Fruit fly (Drosophila melanogaster): ENCODE results near the gene CG4598.

CG4598 gene

dm6 chr2L:9968201-9968727 is 49.8 kb downstream of the CG4598 start (continued):
- TF ChIP-seq Sry-β (GFP tag; optimal IDR thresholded peaks at IDR 0.05) (no peak), bsh (GFP tag; optimal IDR thresholded peaks at IDR 0.05) (no peak), ato (GFP tag; IDR thresholded peaks at IDR 0.05; ENCODE audit: partially characterized antibody) (peak; percentile 70), dan (GFP tag; IDR thresholded peaks at IDR 0.05) (no peak), NK7.1 (GFP tag; optimal IDR thresholded peaks at IDR 0.05) (no peak), repo (GFP tag; optimal IDR thresholded peaks at IDR 0.05) (no peak), E2f2 (GFP tag; IDR thresholded peaks at IDR 0.05) (peak; percentile 89), CG17829 (tag; optimal IDR thresholded peaks at IDR 0.05) (no peak), pfk (GFP tag; optimal IDR thresholded peaks at IDR 0.05) (no peak), Bgb (GFP tag; IDR thresholded peaks at IDR 0.05; ENCODE audit: partially characterized antibody) (peak; percentile 53; the same call in 1 of the 2 replicates), sna (GFP tag; IDR thresholded peaks at IDR 0.05; ENCODE audit: partially characterized antibody) (peak; percentile 71), oc (tag; optimal IDR thresholded peaks at IDR 0.05) (no peak), ssp (GFP tag; IDR thresholded peaks at IDR 0.05) (no peak), Jarid2 (GFP tag; optimal IDR thresholded peaks at IDR 0.05) (no peak), Rx (GFP tag; IDR thresholded peaks at IDR 0.05) (no peak), p53 (GFP tag; optimal IDR thresholded peaks at IDR 0.05) (no peak), BtbVII (GFP tag; optimal IDR thresholded peaks at IDR 0.05) (no peak), emc (GFP tag; optimal IDR thresholded peaks at IDR 0.05) (no peak), cwo (GFP tag; optimal IDR thresholded peaks at IDR 0.05) (no peak), CG9817 (tag; optimal IDR thresholded peaks at IDR 0.05) (no peak), dm (GFP tag; optimal IDR thresholded peaks at IDR 0.05) (no peak), cato (GFP tag; optimal IDR thresholded peaks at IDR 0.05; ENCODE audit: borderline replicate concordance) (no peak), hb (GFP tag; IDR thresholded peaks at IDR 0.05; ENCODE audit: partially characterized antibody) (0 out of 3 replicates have a peak, but pooled peaks have one; percentile 31), stc (GFP tag; IDR thresholded peaks at IDR 0.05) (no peak), Vsx1 (GFP tag; optimal IDR thresholded peaks at IDR 0.05) (no peak), Six4 (GFP tag; optimal IDR thresholded peaks at IDR 0.05) (no peak), Lpt (GFP tag; optimal IDR thresholded peaks at IDR 0.05) (no peak), CG8765 (GFP tag; IDR thresholded peaks at IDR 0.05) (no peak), Sin3A (optimal IDR thresholded peaks at IDR 0.05) (no peak), inv (GFP tag; IDR thresholded peaks at IDR 0.05; ENCODE audit: partially characterized antibody) (no peak), CG18011 (GFP tag; optimal IDR thresholded peaks at IDR 0.05) (no peak), CG3726 (GFP tag; IDR thresholded peaks at IDR 0.05) (no peak), Med (GFP tag) (peak; percentile 70), CG2875 (GFP tag; optimal IDR thresholded peaks at IDR 0.05) (no peak), CG12071 (GFP tag; optimal IDR thresholded peaks at IDR 0.05) (no peak), ewg (GFP tag; optimal IDR thresholded peaks at IDR 0.05) (no peak), CG3838 (GFP tag; optimal IDR thresholded peaks at IDR 0.05) (no peak), CG9727 (GFP tag; optimal IDR thresholded peaks at IDR 0.05) (no peak), CHES-1-like (GFP tag; optimal IDR thresholded peaks at IDR 0.05) (no peak), CG18619 (GFP tag; optimal IDR thresholded peaks at IDR 0.05) (no peak), gcm (GFP tag; optimal IDR thresholded peaks at IDR 0.05) (no peak), CG13775 (GFP tag; optimal IDR thresholded peaks at IDR 0.05) (no peak), CG30020 (tag; optimal IDR thresholded peaks at IDR 0.05) (no peak), CG8924 (tag; optimal IDR thresholded peaks at IDR 0.05) (no peak), Sox100B (GFP tag; optimal IDR thresholded peaks at IDR 0.05) (no peak), sr (GFP tag; IDR thresholded peaks at IDR 0.05) (no peak), lola (GFP tag; optimal IDR thresholded peaks at IDR 0.05) (no peak), CG12299 (tag; optimal IDR thresholded peaks at IDR 0.05) (no peak), pros (GFP tag; optimal IDR thresholded peaks at IDR 0.05) (no peak), Eip74EF (GFP tag; optimal IDR thresholded peaks at IDR 0.05) (no peak)

Data from whole organism, embryonic.